Worm (Caenorhabditis elegans): ENCODE results near the gene nhr-190.

nhr-190 gene

DNA sequence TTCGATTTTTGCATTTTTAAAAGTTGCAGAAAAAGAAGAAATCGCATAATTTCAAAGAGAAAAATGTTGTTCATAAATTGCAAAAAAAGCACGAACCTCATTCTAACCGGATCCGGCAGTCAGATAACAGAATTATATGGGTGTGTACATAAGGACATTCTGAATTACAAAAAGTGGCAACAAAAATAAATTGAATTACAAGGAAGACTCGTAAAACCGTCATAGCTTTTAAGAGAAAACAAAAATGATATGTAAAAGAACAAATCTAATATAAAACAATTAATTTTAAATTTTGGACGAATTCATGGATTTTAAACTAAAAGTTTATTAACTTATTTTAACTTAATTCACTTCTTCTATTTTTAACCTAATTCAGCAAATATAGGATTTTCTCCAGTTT, 17.5 kb upstream of the nhr-190 start, which contains the start of gene F31F4.17:
Gene F31F4.17, minus strand, starts transcription at position 101 of the 400 bp plus-strand sequence.
- TF ChIP-seq lin-13 (GFP tag; optimal IDR thresholded peaks at IDR 0.05), result no peak
- TF ChIP-seq crh-2 (tag; optimal IDR thresholded peaks at IDR 0.05), result no peak
- TF ChIP-seq ztf-4 (tag; optimal IDR thresholded peaks at IDR 0.05), result no peak
- no peak for TF ChIP-seq ama-1 (optimal IDR thresholded peaks at IDR 0.05)
- no peak for TF ChIP-seq peb-1 (tag; optimal IDR thresholded peaks at IDR 0.05)

ce11 chrV:657678-658077, 15.0 kb upstream of the nhr-190 start, which contains the start of gene srh-246:
Gene srh-246, minus strand, starts transcription at chrV:657778.
- TF ChIP-seq nhr-11 (tag; optimal IDR thresholded peaks at IDR 0.05) (no peak), aly-2 (tag; optimal IDR thresholded peaks at IDR 0.05) (no peak), nhr-10 (tag; optimal IDR thresholded peaks at IDR 0.05) (no peak)

ce11 chrV:655823-656222, 13.1 kb upstream of the nhr-190 start, which contains the start of gene srh-245:
Gene srh-245, minus strand, starts transcription at chrV:655923.
- TF ChIP-seq crh-2 (tag; optimal IDR thresholded peaks at IDR 0.05) (no peak), nhr-6 (tag; optimal IDR thresholded peaks at IDR 0.05) (no peak), nhr-23 (tag; optimal IDR thresholded peaks at IDR 0.05) (no peak), egl-27 (tag; optimal IDR thresholded peaks at IDR 0.05) (no peak), zag-1 (tag; optimal IDR thresholded peaks at IDR 0.05) (no peak), alr-1 (tag; optimal IDR thresholded peaks at IDR 0.05) (no peak), nhr-10 (tag; optimal IDR thresholded peaks at IDR 0.05) (no peak), mab-5 (tag; optimal IDR thresholded peaks at IDR 0.05) (no peak)

ce11 chrV:654402-654801, 11.7 kb upstream of the nhr-190 start, which contains the start of gene srj-6:
Gene srj-6, minus strand, starts transcription at chrV:654502.
- TF ChIP-seq peb-1 (tag; optimal IDR thresholded peaks at IDR 0.05), result no peak
- no peak for TF ChIP-seq nhr-21 (tag; optimal IDR thresholded peaks at IDR 0.05)
- TF ChIP-seq unc-62 (GFP tag; optimal IDR thresholded peaks at IDR 0.05), result no peak
- TF ChIP-seq elt-1 (tag; optimal IDR thresholded peaks at IDR 0.05), result no peak
- TF ChIP-seq lin-13 (GFP tag; optimal IDR thresholded peaks at IDR 0.05), result no peak
- no peak for TF ChIP-seq blmp-1 (tag; optimal IDR thresholded peaks at IDR 0.05; ENCODE audit: insufficient read depth)
- no peak for TF ChIP-seq crh-2 (tag; optimal IDR thresholded peaks at IDR 0.05)
- no peak for TF ChIP-seq nhr-77 (tag; optimal IDR thresholded peaks at IDR 0.05)
- no peak for TF ChIP-seq lin-11 (tag; optimal IDR thresholded peaks at IDR 0.05)
- TF ChIP-seq ztf-11 (tag; optimal IDR thresholded peaks at IDR 0.05), result no peak
- TF ChIP-seq fos-1 (tag; optimal IDR thresholded peaks at IDR 0.05), result no peak
- no peak for TF ChIP-seq mbf-1 (tag; optimal IDR thresholded peaks at IDR 0.05)
- no peak for TF ChIP-seq dmd-4 (tag; optimal IDR thresholded peaks at IDR 0.05)
- no peak for TF ChIP-seq elt-3 (tag; optimal IDR thresholded peaks at IDR 0.05)
- no peak for TF ChIP-seq ama-1 (optimal IDR thresholded peaks at IDR 0.05)
- TF ChIP-seq egl-27 (tag; optimal IDR thresholded peaks at IDR 0.05), result no peak
- no peak for TF ChIP-seq ztf-4 (tag; optimal IDR thresholded peaks at IDR 0.05)
- no peak for TF ChIP-seq nhr-6 (tag; optimal IDR thresholded peaks at IDR 0.05)
- TF ChIP-seq alr-1 (tag; optimal IDR thresholded peaks at IDR 0.05), result no peak

DNA sequence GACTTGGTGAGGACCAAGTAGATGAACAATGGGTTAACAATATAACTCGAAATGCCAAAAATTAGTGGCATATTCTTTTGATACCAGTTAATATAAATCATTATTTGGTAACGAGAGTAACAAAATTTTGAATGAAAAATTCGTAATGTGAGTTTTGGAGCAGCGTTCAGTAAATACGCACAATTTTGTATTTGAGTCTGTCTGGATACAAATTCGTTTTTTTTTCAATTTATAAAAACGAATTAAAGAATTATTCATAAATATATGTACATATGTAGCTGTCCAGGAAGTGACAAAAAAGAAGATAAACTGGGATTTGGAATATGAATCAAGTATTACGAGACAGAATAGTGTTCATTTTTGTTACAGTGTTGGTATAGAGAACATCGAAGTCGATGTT, 10.2 kb upstream of the nhr-190 start, which contains the start of gene srj-5:
Gene srj-5, minus strand, starts transcription at position 101 of the 400 bp plus-strand sequence.
- no peak for TF ChIP-seq nhr-11 (tag; optimal IDR thresholded peaks at IDR 0.05)
- no peak for TF ChIP-seq unc-55 (GFP tag; optimal IDR thresholded peaks at IDR 0.05)
- TF ChIP-seq elt-1 (tag; optimal IDR thresholded peaks at IDR 0.05), result no peak
- TF ChIP-seq mbf-1 (tag; optimal IDR thresholded peaks at IDR 0.05), result no peak
- no peak for TF ChIP-seq Y55F3AM.14 (GFP tag; optimal IDR thresholded peaks at IDR 0.05)

DNA sequence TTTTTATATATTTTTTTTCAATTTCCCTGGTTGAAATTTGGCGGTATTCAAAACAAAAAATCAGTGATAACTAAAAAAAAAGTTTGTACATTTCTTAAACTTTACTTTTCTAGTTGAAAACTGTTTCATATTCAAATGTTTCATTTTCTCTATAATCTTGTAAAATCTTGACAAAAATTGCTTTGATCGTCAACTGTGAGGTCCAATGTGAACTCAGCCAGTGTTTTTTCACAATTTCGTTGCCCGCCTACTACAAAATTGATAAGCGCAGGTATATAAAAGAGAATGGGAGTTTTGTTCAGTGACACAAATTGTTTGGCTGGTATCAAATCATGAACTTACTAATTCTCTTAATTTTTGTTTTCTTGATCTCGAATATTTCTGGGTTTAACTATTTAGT, 4.2 kb upstream of the nhr-190 start, which contains the start of gene ugt-42:
Gene ugt-42, plus strand, starts transcription at position 301 of the 400 bp plus-strand sequence.
- TF ChIP-seq skn-1 (tag; optimal IDR thresholded peaks at IDR 0.05), result no peak
- TF ChIP-seq ama-1 (optimal IDR thresholded peaks at IDR 0.05), result no peak
- no peak for TF ChIP-seq aly-2 (tag; optimal IDR thresholded peaks at IDR 0.05)
- TF ChIP-seq elt-1 (tag; optimal IDR thresholded peaks at IDR 0.05), result no peak
- no peak for TF ChIP-seq ztf-4 (tag; optimal IDR thresholded peaks at IDR 0.05)
- TF ChIP-seq nhr-10 (tag; optimal IDR thresholded peaks at IDR 0.05), result no peak
- TF ChIP-seq ztf-11 (tag; optimal IDR thresholded peaks at IDR 0.05), result no peak

DNA sequence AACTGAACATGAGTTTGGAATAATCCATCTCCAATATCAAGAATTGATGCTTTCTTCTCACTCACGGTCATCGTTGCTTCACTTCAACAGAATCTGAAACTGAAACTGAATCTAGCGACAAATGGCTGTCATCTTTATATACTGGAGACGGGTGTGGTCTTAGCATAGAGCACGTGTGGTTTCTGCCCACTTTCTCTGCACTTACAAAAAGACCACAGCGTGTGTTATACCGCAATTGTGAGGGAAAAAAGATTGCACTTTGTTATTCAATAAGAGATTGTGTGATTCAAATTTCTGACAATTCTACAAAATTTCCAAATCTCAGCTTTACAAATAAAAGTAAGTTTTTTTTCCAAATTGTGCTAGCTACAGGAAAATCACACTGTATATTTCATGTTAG, 3.4 kb upstream of the nhr-190 start, which contains the start of gene F48G7.12:
Gene F48G7.12, minus strand, starts transcription at position 101 of the 400 bp plus-strand sequence.
- TF ChIP-seq gmeb-1 (tag; optimal IDR thresholded peaks at IDR 0.05) (no peak), lsy-2 (tag; optimal IDR thresholded peaks at IDR 0.05) (no peak), Y55F3AM.14 (GFP tag; optimal IDR thresholded peaks at IDR 0.05) (no peak)
